Worm (Caenorhabditis elegans) whole organism, L4 larva: ENCODE results near the gene nsph-1.1.
A peak's percentile ranks its signal among the peaks of the same experiment; 100 is the strongest.

Source experiments
- F49E8.2 ChIP-seq: sonication (generic microtip); optimal IDR thresholded peaks from 2 replicates; lab custom pipeline; 2016; ENCODE audit warnings: missing compliant biosample characterization, mild to moderate bottlenecking, missing genetic modification characterization, borderline replicate concordance
- Y48G9A.11 ChIP-seq: fragments of 200-800 bp; sonication (Bioruptor generic); IDR thresholded peaks from 2 replicates; pipeline ENCODE4 v1.3.6; 2022; ENCODE audit warnings: missing genetic modification reagents, missing genetic modification characterization, missing compliant biosample characterization
- aha-1 ChIP-seq: fragments of 150-350 bp; peaks from one replicate; lab custom pipeline; 2014; ENCODE audit warnings: missing biosample characterization, missing genetic modification characterization
- ama-1 ChIP-seq: fragments of 150-350 bp; optimal IDR thresholded peaks from 2 replicates; lab custom pipeline; 2014; ENCODE audit warnings: inconsistent platforms, mixed read lengths
- ceh-20 ChIP-seq: fragments of 200-800 bp; sonication (Bioruptor generic); IDR thresholded peaks from 2 replicates; pipeline ENCODE4 v1.3.6; 2022; ENCODE audit warnings: missing genetic modification reagents, missing genetic modification characterization, missing compliant biosample characterization
- cey-2 ChIP-seq: sonication (generic microtip); optimal IDR thresholded peaks from 3 replicates; lab custom pipeline; 2017; ENCODE audit warnings: missing genetic modification characterization, mild to moderate bottlenecking, missing compliant biosample characterization, antibody characterized with exemption, borderline replicate concordance; ENCODE audit not compliant: insufficient read depth
- ctbp-1 ChIP-seq: fragments of 200-800 bp; sonication (Bioruptor generic); IDR thresholded peaks from 2 replicates; pipeline ENCODE4 v1.3.6; 2022; ENCODE audit warnings: missing genetic modification reagents, missing genetic modification characterization, missing compliant biosample characterization
- daf-16 ChIP-seq, 3 experiments: sonication (generic microtip); optimal IDR thresholded peaks; 2 replicates each; lab custom pipeline; 2016 to 2017; ENCODE audit warnings: missing genetic modification characterization in 3 of 3, missing genetic modification reagents in 3 of 3, mild to moderate bottlenecking in 2 of 3, missing compliant biosample characterization in 2 of 3, missing biosample characterization in 1 of 3, moderate library complexity in 1 of 3
- dmd-6 ChIP-seq: fragments of 200-800 bp; sonication (Bioruptor generic); IDR thresholded peaks from 2 replicates; pipeline ENCODE4 v1.3.6; 2022; ENCODE audit warnings: missing genetic modification reagents, missing genetic modification characterization, missing compliant biosample characterization
- dve-1 ChIP-seq: sonication (generic microtip); optimal IDR thresholded peaks from 2 replicates; lab custom pipeline; 2017; ENCODE audit warnings: antibody characterized with exemption, mild to moderate bottlenecking, missing genetic modification characterization, missing compliant biosample characterization; ENCODE audit not compliant: insufficient read depth
- gei-8 ChIP-seq: fragments of 200-800 bp; sonication (Bioruptor generic); optimal IDR thresholded peaks from 2 replicates; lab custom pipeline; 2018; ENCODE audit warnings: mild to moderate bottlenecking, missing genetic modification characterization, missing compliant biosample characterization
- hif-1 ChIP-seq, 2 experiments: sonication (generic microtip); optimal IDR thresholded peaks; 2 replicates each; lab custom pipeline; 2016 to 2017; ENCODE audit warnings: missing compliant biosample characterization in 2 of 2, missing genetic modification characterization in 2 of 2, missing genetic modification reagents in 2 of 2, missing genotype in 2 of 2, mild to moderate bottlenecking in 1 of 2
- hlh-11 ChIP-seq: fragments of 200-800 bp; sonication (Bioruptor generic); optimal IDR thresholded peaks from 2 replicates; lab custom pipeline; 2018; ENCODE audit warnings: mild to moderate bottlenecking, missing genetic modification characterization, missing compliant biosample characterization
- hlh-30 ChIP-seq: sonication (generic microtip); optimal IDR thresholded peaks from 2 replicates; lab custom pipeline; 2017; ENCODE audit warnings: antibody characterized with exemption, mild to moderate bottlenecking, missing genetic modification characterization, missing compliant biosample characterization; ENCODE audit not compliant: insufficient read depth
- jun-1 ChIP-seq: fragments of 150-350 bp; optimal IDR thresholded peaks from 2 replicates; lab custom pipeline; 2014; ENCODE audit warnings: missing biosample characterization, missing genetic modification reagents, missing genetic modification characterization
- lim-7 ChIP-seq: fragments of 200-800 bp; sonication (Bioruptor generic); IDR thresholded peaks from 2 replicates; pipeline ENCODE4 v1.3.6; 2022; ENCODE audit warnings: missing genetic modification characterization, missing compliant biosample characterization
- lin-1 ChIP-seq: fragments of 200-800 bp; sonication (Bioruptor generic); IDR thresholded peaks from 2 replicates; pipeline ENCODE4 v1.3.6; 2022; ENCODE audit warnings: missing genetic modification reagents, missing genetic modification characterization, missing compliant biosample characterization
- lsy-2 ChIP-seq, 2 experiments: fragments of 150-350 bp in 1 of 2; sonication (generic microtip) in 1 of 2; optimal IDR thresholded peaks; 2 replicates each; lab custom pipeline; 2014 to 2017; ENCODE audit warnings: missing biosample characterization in 2 of 2, missing genetic modification characterization in 2 of 2
- madf-5 ChIP-seq, 2 experiments: fragments of 200-800 bp; sonication (Bioruptor generic); IDR thresholded peaks; 2 replicates each; pipeline ENCODE4 v1.3.6; 2022; ENCODE audit warnings: missing compliant biosample characterization in 2 of 2, missing genetic modification characterization in 2 of 2
- madf-9 ChIP-seq: fragments of 200-800 bp; sonication (Bioruptor generic); conservative IDR thresholded peaks from 2 replicates; pipeline ENCODE4 v1.3.6; 2022; ENCODE audit warnings: missing genetic modification reagents, missing genetic modification characterization, missing compliant biosample characterization
- mdl-1 ChIP-seq, 2 experiments: fragments of 150-350 bp in 1 of 2; sonication (generic microtip) in 1 of 2; optimal IDR thresholded peaks; 2 replicates each; lab custom pipeline; 2014 to 2017; ENCODE audit warnings: missing biosample characterization in 2 of 2, missing genetic modification characterization in 2 of 2
- mdt-29 ChIP-seq: fragments of 200-800 bp; sonication (Bioruptor generic); IDR thresholded peaks from 2 replicates; pipeline ENCODE4 v1.3.6; 2022; ENCODE audit warnings: missing genetic modification reagents, missing genetic modification characterization, missing compliant biosample characterization
- mxl-3 ChIP-seq: fragments of 200-800 bp; sonication (Bioruptor generic); optimal IDR thresholded peaks from 2 replicates; lab custom pipeline; 2018; ENCODE audit warnings: mild to moderate bottlenecking, missing genetic modification characterization, missing compliant biosample characterization
- nhr-10 ChIP-seq: fragments of 150-350 bp; optimal IDR thresholded peaks from 2 replicates; lab custom pipeline; 2014; ENCODE audit warnings: missing biosample characterization, missing genetic modification characterization
- nhr-102 ChIP-seq: sonication (generic microtip); optimal IDR thresholded peaks from 2 replicates; lab custom pipeline; 2016; ENCODE audit warnings: mild to moderate bottlenecking, missing genetic modification characterization, moderate library complexity, missing compliant biosample characterization
- nhr-11 ChIP-seq: fragments of 150-350 bp; optimal IDR thresholded peaks from 2 replicates; lab custom pipeline; 2014; ENCODE audit warnings: missing biosample characterization, missing genetic modification characterization
- nhr-28 ChIP-seq: fragments of 150-350 bp; optimal IDR thresholded peaks from 2 replicates; lab custom pipeline; 2014; ENCODE audit warnings: missing biosample characterization, missing genetic modification characterization
- nhr-41 ChIP-seq: fragments of 200-800 bp; sonication (Bioruptor generic); IDR thresholded peaks from 2 replicates; pipeline ENCODE4 v1.3.6; 2022; ENCODE audit warnings: missing genetic modification reagents, missing genetic modification characterization, missing compliant biosample characterization
- nhr-48 ChIP-seq: sonication (generic microtip); optimal IDR thresholded peaks from 2 replicates; lab custom pipeline; 2016; ENCODE audit warnings: mild to moderate bottlenecking, missing genetic modification characterization, missing compliant biosample characterization
- nhr-76 ChIP-seq: fragments of 150-350 bp; optimal IDR thresholded peaks from 2 replicates; lab custom pipeline; 2014; ENCODE audit warnings: missing biosample characterization, missing genetic modification characterization
- nhr-77 ChIP-seq: fragments of 150-350 bp; optimal IDR thresholded peaks from 2 replicates; lab custom pipeline; 2014; ENCODE audit warnings: missing biosample characterization, missing genetic modification characterization
- php-3 ChIP-seq: fragments of 200-800 bp; sonication (Bioruptor generic); IDR thresholded peaks from 2 replicates; pipeline ENCODE4 v1.3.6; 2022; ENCODE audit warnings: missing genetic modification reagents, missing genetic modification characterization, missing compliant biosample characterization
- pqm-1 ChIP-seq: sonication (generic microtip); optimal IDR thresholded peaks from 2 replicates; lab custom pipeline; 2017; ENCODE audit warnings: missing biosample characterization, missing genetic modification characterization
- saeg-2 ChIP-seq: fragments of 200-800 bp; sonication (Bioruptor generic); IDR thresholded peaks from 2 replicates; pipeline ENCODE4 v1.3.6; 2022; ENCODE audit warnings: missing genetic modification reagents, missing genetic modification characterization, missing compliant biosample characterization
- set-16 ChIP-seq: fragments of 200-800 bp; sonication (Bioruptor generic); IDR thresholded peaks from 2 replicates; pipeline ENCODE4 v1.3.6; 2022; ENCODE audit warnings: missing genetic modification reagents, missing genetic modification characterization, missing compliant biosample characterization
- tra-1 ChIP-seq: fragments of 200-800 bp; sonication (Bioruptor generic); IDR thresholded peaks from 2 replicates; pipeline ENCODE4 v1.3.6; 2022; ENCODE audit warnings: missing genetic modification reagents, missing genetic modification characterization, missing compliant biosample characterization
- unc-39 ChIP-seq: sonication (generic microtip); optimal IDR thresholded peaks from 2 replicates; lab custom pipeline; 2017; ENCODE audit warnings: missing biosample characterization, missing genetic modification characterization
- unc-62 ChIP-seq, 3 experiments: fragments of 150-350 bp in 1 of 3; sonication (generic microtip); optimal IDR thresholded peaks in 2 of 3; peaks in 1 of 3; 1 replicate in 1 of 3; 2 replicates in 2 of 3; lab custom pipeline; 2014 to 2017; ENCODE audit warnings: missing biosample characterization in 3 of 3, missing genetic modification characterization in 3 of 3, missing genetic modification reagents in 3 of 3, missing genotype in 1 of 3
- vab-7 ChIP-seq: fragments of 200-800 bp; sonication (Bioruptor generic); IDR thresholded peaks from 2 replicates; pipeline ENCODE4 v1.3.6; 2022; ENCODE audit warnings: missing genetic modification reagents, missing genetic modification characterization, missing compliant biosample characterization
- zag-1 ChIP-seq: fragments of 150-350 bp; optimal IDR thresholded peaks from 2 replicates; lab custom pipeline; 2014; ENCODE audit warnings: missing biosample characterization, missing genetic modification characterization
- zfp-2 ChIP-seq: sonication (generic microtip); optimal IDR thresholded peaks from 2 replicates; lab custom pipeline; 2016; ENCODE audit warnings: mild to moderate bottlenecking, missing genetic modification characterization, missing compliant biosample characterization
- zfp-3 ChIP-seq: fragments of 200-800 bp; sonication (Bioruptor generic); conservative IDR thresholded peaks from 2 replicates; pipeline ENCODE4 v1.3.6; 2022; ENCODE audit warnings: missing genetic modification reagents, missing genetic modification characterization, missing compliant biosample characterization
- ztf-11 ChIP-seq: fragments of 150-350 bp; optimal IDR thresholded peaks from 2 replicates; lab custom pipeline; 2014; ENCODE audit warnings: missing biosample characterization, missing genetic modification characterization

Gene nsph-1.1

ce11 chrII:8740326-8740949 lies 26.1 kb upstream of the nsph-1.1 start:
- peak; percentile 71 for TF ChIP-seq nhr-77
- no peak for TF ChIP-seq zfp-2
- no peak for TF ChIP-seq daf-16 (GFP tag; optimal IDR thresholded peaks at IDR 0.05; lab: Kevin White, UChicago)
- TF ChIP-seq daf-16 (tag; optimal IDR thresholded peaks at IDR 0.05; lab: Kevin White, UChicago): peak; percentile 83
- TF ChIP-seq F49E8.2 (tag; lab: Kevin White, UChicago): no peak
- TF ChIP-seq pqm-1 (tag; lab: Kevin White, UChicago): peak; percentile 81
- peak; percentile 67 for TF ChIP-seq hlh-30 (tag; lab: Kevin White, UChicago)
- no peak for TF ChIP-seq zag-1
- TF ChIP-seq gei-8 (GFP tag; lab: Kevin White, UChicago): peak; percentile 52
- TF ChIP-seq hlh-11 (tag; lab: Kevin White, UChicago): peak; percentile 87
- peak; percentile 75 for TF ChIP-seq dve-1 (tag; lab: Kevin White, UChicago)
- no peak for TF ChIP-seq lim-7 (GFP tag; lab: Robert Waterston, UW)
- 0 out of 2 replicates have a peak, but pooled peaks have one; percentile 27 for TF ChIP-seq madf-9 (GFP tag; lab: Robert Waterston, UW)
- TF ChIP-seq lin-1 (GFP tag; lab: Robert Waterston, UW): peak; percentile 87
- TF ChIP-seq mxl-3 (GFP tag; lab: Kevin White, UChicago): peak; percentile 35
- TF ChIP-seq nhr-48: peak; percentile 94
- TF ChIP-seq nhr-102 (tag; lab: Kevin White, UChicago): peak; percentile 22
- peak; percentile 98 for TF ChIP-seq aha-1
- TF ChIP-seq nhr-28 (tag; lab: Kevin White, UChicago): peak; percentile 84
- peak; percentile 40; the same call in 1 of the 2 replicates for TF ChIP-seq ceh-20
- TF ChIP-seq Y48G9A.11 (GFP tag; lab: Robert Waterston, UW): no peak
- TF ChIP-seq saeg-2 (GFP tag; lab: Robert Waterston, UW): 0 out of 2 replicates have a peak, but pooled peaks have one; percentile 34
- TF ChIP-seq mdl-1 (tag; optimal IDR thresholded peaks at IDR 0.05; lab: Kevin White, UChicago): peak; percentile 49 to 82
- TF ChIP-seq dmd-6 (GFP tag; lab: Robert Waterston, UW): peak; percentile 98
- TF ChIP-seq nhr-10 (tag; lab: Kevin White, UChicago): peak; percentile 39
- TF ChIP-seq nhr-11 (tag; lab: Kevin White, UChicago): peak; percentile 14
- peak; percentile 62 to 96 for TF ChIP-seq hif-1 (tag; optimal IDR thresholded peaks at IDR 0.05; lab: Kevin White, UChicago)
- TF ChIP-seq mdt-29 (GFP tag; lab: Robert Waterston, UW): peak; percentile 62; the same call in 1 of the 2 replicates
- TF ChIP-seq nhr-76 (tag; lab: Kevin White, UChicago): no peak
- no peak for TF ChIP-seq ama-1 (lab: Kevin White, UChicago)
- 0 out of 2 replicates have a peak, but pooled peaks have one; percentile 24 for TF ChIP-seq zfp-3 (GFP tag; lab: Robert Waterston, UW)
- TF ChIP-seq tra-1: peak; percentile 84
- TF ChIP-seq lsy-2 (tag; optimal IDR thresholded peaks at IDR 0.05; lab: Kevin White, UChicago): peak in 1 of 2 experiments; percentile 42
- no peak for TF ChIP-seq ctbp-1 (GFP tag; lab: Robert Waterston, UW)
- TF ChIP-seq unc-62 (GFP tag; optimal IDR thresholded peaks at IDR 0.05 in 1 of 2; lab: Kevin White, UChicago): no peak
- no peak for TF ChIP-seq unc-62 (tag; optimal IDR thresholded peaks at IDR 0.05; lab: Kevin White, UChicago)

DNA sequence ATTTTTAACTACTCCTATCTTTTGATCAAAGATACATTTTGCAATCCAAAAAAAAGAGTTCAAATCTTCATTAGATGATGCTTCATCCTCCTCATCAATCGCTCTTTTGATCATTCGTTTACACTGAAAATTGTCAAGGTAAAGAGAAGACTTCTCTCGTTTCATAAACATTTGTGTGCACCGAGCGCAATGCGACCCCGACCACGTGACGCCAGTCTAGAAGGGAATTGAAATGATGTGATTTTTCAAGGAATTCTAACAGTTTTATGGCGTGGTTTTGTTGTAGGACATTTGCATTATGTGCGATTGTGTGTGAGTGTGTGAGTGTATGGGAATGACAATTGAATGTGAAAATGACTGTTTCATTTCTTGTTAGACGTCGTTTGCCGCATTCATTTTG lies 25.3 kb upstream of the nsph-1.1 start:
- TF ChIP-seq nhr-41 (GFP tag; lab: Robert Waterston, UW) (no peak), tra-1 (peak; percentile 49; the same call in 1 of the 2 replicates), mdl-1 (tag; optimal IDR thresholded peaks at IDR 0.05; lab: Kevin White, UChicago) (peak in 1 of 2 experiments; percentile 54), vab-7 (GFP tag; lab: Robert Waterston, UW) (no peak), jun-1 (tag; lab: Kevin White, UChicago) (no peak), mxl-3 (GFP tag; lab: Kevin White, UChicago) (peak; percentile 49), lsy-2 (tag; optimal IDR thresholded peaks at IDR 0.05; lab: Kevin White, UChicago) (peak in 1 of 2 experiments; percentile 39), unc-39 (tag; lab: Kevin White, UChicago) (no peak), madf-5 (GFP tag; IDR thresholded peaks at IDR 0.05; lab: Robert Waterston, UW) (no peak), nhr-76 (tag; lab: Kevin White, UChicago) (no peak), set-16 (GFP tag; lab: Robert Waterston, UW) (no peak), nhr-28 (tag; lab: Kevin White, UChicago) (peak; percentile 16), nhr-11 (tag; lab: Kevin White, UChicago) (peak; percentile 26), dmd-6 (GFP tag; lab: Robert Waterston, UW) (peak; percentile 63), dve-1 (tag; lab: Kevin White, UChicago) (peak; percentile 20), ceh-20 (peak; percentile 45; the same call in 1 of the 2 replicates), hlh-11 (tag; lab: Kevin White, UChicago) (peak; percentile 62), daf-16 (GFP tag; optimal IDR thresholded peaks at IDR 0.05; lab: Kevin White, UChicago) (peak in 1 of 2 experiments; percentile 48), daf-16 (tag; optimal IDR thresholded peaks at IDR 0.05; lab: Kevin White, UChicago) (peak; percentile 40), aha-1 (peak; percentile 97), nhr-77 (no peak), cey-2 (no peak), php-3 (GFP tag; lab: Robert Waterston, UW) (0 out of 2 replicates have a peak, but pooled peaks have one; percentile 5), hlh-30 (tag; lab: Kevin White, UChicago) (peak; percentile 73), ztf-11 (tag; lab: Kevin White, UChicago) (no peak), nhr-48 (peak; percentile 55), hif-1 (tag; optimal IDR thresholded peaks at IDR 0.05; lab: Kevin White, UChicago) (peak in 1 of 2 experiments; percentile 58)
